Fruit fly (Drosophila melanogaster): ENCODE results near the gene Task6.

Gene Task6

DNA sequence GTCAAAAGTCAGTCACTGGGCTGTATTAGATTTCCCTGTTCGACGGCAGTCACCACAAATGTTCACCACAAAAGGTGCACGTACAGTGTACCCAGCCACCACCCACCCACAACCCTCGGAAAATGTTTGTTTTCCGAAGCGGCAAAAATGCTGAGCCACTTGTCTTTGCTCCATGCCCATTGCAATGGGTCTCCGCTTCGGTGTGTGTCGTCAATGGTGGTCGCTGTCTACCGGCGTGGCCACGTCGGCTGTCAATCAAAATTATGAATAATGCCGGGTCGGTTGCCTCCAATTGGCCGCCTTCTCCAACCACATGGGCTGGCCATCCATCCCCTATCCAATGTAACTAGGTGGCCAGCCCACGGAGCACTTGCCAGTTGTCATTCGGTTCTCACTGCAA, 25.9 kb upstream of the Task6 start, which contains the start of gene ninaB:
ninaB (plus strand) TSS at position 374 of the 400 bp plus-strand sequence.
- TF ChIP-seq CG32121 (GFP tag; IDR thresholded peaks at IDR 0.05) (no peak), CG8301 (tag; optimal IDR thresholded peaks at IDR 0.05) (no peak), D1 (tag; optimal IDR thresholded peaks at IDR 0.05) (no peak), CG14655 (GFP tag; optimal IDR thresholded peaks at IDR 0.05) (no peak), rn (GFP tag; IDR thresholded peaks at IDR 0.05) (no peak), Snoo (tag; optimal IDR thresholded peaks at IDR 0.05) (no peak), CG12605 (GFP tag; IDR thresholded peaks at IDR 0.05) (no peak)

DNA sequence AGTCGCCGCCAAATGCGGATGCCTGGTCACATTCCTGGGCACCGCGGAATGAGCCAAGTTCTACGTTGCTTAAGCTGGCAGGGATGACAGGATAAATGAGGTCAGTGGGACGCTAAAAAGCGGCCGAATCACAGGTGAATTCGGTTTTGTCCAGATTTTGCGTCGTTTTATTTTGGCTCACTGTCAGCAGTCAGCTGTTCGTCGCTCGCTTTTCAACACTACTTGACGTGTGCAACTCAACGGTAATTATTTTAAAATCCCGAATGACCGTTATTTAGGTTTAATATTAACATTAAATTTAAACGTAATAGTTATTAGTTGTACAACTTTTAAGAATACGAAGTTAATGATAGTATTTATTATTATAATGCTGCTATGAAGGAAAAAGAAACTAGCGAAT, 25.0 kb upstream of the Task6 start:
- no peak for TF ChIP-seq Snoo (tag; optimal IDR thresholded peaks at IDR 0.05)
- TF ChIP-seq CG4496 (GFP tag; IDR thresholded peaks at IDR 0.05) = no peak
- no peak for TF ChIP-seq CG9948 (tag; optimal IDR thresholded peaks at IDR 0.05)
- TF ChIP-seq CG10348 (GFP tag; IDR thresholded peaks at IDR 0.05) = no peak
- TF ChIP-seq Ets98B (GFP tag; IDR thresholded peaks at IDR 0.05) = no peak
- no peak for TF ChIP-seq Pif1B (GFP tag; optimal IDR thresholded peaks at IDR 0.05)

DNA sequence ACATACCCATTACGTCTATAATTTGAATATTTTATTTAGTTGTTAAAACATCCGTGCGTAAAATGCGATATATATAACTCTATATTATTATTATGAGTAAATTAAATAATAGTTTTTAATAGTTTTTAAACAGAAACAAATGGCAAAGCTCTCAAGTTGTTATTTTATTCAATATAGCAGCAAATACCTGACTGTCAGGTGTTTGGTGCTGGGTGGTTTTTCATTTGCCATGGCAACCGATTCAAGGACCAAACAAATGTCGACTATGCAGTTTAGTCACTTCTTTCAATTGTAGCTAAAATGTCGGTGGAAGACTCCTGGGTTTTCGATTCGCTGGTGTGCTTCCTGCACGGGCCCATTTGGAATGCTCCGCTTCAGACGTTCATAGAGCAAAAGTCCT, 19.4 kb upstream of the Task6 start, which contains the start of gene CG14367:
CG14367 (plus strand) TSS at position 301 of the 400 bp plus-strand sequence.
- no peak for TF ChIP-seq CG8159 (tag; optimal IDR thresholded peaks at IDR 0.05)
- TF ChIP-seq CG15710 (tag; optimal IDR thresholded peaks at IDR 0.05) = no peak
- no peak for TF ChIP-seq Pif1A (GFP tag; optimal IDR thresholded peaks at IDR 0.05)

DNA sequence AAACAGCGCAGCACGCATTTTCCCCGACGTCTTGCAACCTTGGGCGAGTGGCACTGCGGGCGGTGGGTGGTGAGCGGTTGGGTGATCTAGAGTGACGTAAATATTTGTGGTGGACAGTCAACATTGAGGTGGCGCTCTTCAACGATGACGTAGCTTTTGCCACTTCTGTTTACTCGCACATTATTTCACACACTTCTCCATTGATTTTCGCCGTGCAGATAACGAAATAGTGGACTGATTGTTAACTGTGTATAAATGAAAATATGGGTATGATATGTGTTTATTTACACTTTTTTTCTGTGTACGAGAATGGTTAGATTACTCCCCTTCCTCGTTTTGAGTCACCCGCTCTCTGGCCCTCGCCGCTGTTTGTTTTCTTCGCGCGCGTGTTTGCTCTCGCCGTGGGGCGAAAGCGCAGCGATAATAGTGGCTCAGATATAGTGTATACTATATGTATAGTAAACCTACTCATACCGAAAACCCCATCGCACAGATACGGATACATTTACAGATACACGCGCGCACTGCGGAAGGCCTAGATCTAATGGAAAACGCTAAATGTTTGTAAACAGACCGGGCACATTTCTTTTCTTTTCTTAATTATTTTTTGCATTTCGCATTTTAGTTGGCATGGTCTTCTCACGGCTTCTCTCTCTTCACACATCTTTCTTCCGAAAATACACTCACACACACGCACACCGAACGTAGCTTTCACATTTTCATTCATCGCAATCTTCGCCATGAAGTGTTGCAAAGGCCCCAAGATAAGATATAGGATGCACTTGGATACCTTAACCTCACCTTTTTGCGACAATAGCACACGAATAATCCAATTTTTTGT, 12.2 kb upstream of the Task6 start, which contains the start of gene omd:
omd (minus strand) TSS at position 840 of the 841 bp plus-strand sequence.
- peak; percentile 23; the same call in 1 of the 2 replicates for TF ChIP-seq CG32121 (GFP tag; IDR thresholded peaks at IDR 0.05)
- TF ChIP-seq EcR (GFP tag; optimal IDR thresholded peaks at IDR 0.05) = no peak
- TF ChIP-seq Pif1A (GFP tag; optimal IDR thresholded peaks at IDR 0.05) = peak; percentile 17
- TF ChIP-seq fd96Ca (GFP tag; IDR thresholded peaks at IDR 0.05) = peak; percentile 67; the same call in 1 of the 3 replicates
- TF ChIP-seq CG17806 (tag; optimal IDR thresholded peaks at IDR 0.05) = no peak
- TF ChIP-seq CG8159 (tag; optimal IDR thresholded peaks at IDR 0.05) = no peak
- peak; percentile 12 for TF ChIP-seq CG34367 (tag; optimal IDR thresholded peaks at IDR 0.05)
- peak; percentile 54; the same call in 1 of the 2 replicates for TF ChIP-seq Ets98B (GFP tag; IDR thresholded peaks at IDR 0.05)
- peak; percentile 59; the same call in 1 of the 3 replicates for TF ChIP-seq CG4496 (GFP tag; IDR thresholded peaks at IDR 0.05)

DNA sequence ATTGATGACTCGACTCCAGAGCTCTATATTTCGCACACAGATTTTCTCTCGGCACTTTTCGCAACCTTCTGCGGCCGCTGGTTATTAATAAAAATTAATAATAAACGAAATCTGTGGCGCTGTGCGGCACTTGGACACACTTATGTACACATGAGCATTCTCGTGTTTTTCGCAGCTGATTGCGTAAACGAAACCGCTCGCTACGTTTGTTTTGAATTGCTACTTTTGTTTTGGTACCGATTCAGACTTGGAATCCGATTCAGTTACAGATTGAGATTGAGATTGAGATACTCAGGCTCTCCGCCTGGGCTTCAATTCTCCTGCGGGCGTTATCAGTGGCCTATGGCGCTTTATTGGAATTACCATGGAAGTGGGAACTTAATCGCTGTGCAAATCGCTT, 11.6 kb upstream of the Task6 start:
- TF ChIP-seq CG32121 (GFP tag; IDR thresholded peaks at IDR 0.05) (no peak), CG8301 (tag; optimal IDR thresholded peaks at IDR 0.05) (no peak), Ets98B (GFP tag; IDR thresholded peaks at IDR 0.05) (no peak), CG4496 (GFP tag; IDR thresholded peaks at IDR 0.05) (no peak), EcR (GFP tag; optimal IDR thresholded peaks at IDR 0.05) (no peak), Snoo (tag; optimal IDR thresholded peaks at IDR 0.05) (no peak), Pif1A (GFP tag; optimal IDR thresholded peaks at IDR 0.05) (no peak), D1 (tag; optimal IDR thresholded peaks at IDR 0.05) (no peak), CG9948 (tag; optimal IDR thresholded peaks at IDR 0.05) (no peak), CG8159 (tag; optimal IDR thresholded peaks at IDR 0.05) (no peak), Pif1B (GFP tag; optimal IDR thresholded peaks at IDR 0.05) (no peak), CG15710 (tag; optimal IDR thresholded peaks at IDR 0.05) (no peak), CG34367 (tag; optimal IDR thresholded peaks at IDR 0.05) (no peak)

DNA sequence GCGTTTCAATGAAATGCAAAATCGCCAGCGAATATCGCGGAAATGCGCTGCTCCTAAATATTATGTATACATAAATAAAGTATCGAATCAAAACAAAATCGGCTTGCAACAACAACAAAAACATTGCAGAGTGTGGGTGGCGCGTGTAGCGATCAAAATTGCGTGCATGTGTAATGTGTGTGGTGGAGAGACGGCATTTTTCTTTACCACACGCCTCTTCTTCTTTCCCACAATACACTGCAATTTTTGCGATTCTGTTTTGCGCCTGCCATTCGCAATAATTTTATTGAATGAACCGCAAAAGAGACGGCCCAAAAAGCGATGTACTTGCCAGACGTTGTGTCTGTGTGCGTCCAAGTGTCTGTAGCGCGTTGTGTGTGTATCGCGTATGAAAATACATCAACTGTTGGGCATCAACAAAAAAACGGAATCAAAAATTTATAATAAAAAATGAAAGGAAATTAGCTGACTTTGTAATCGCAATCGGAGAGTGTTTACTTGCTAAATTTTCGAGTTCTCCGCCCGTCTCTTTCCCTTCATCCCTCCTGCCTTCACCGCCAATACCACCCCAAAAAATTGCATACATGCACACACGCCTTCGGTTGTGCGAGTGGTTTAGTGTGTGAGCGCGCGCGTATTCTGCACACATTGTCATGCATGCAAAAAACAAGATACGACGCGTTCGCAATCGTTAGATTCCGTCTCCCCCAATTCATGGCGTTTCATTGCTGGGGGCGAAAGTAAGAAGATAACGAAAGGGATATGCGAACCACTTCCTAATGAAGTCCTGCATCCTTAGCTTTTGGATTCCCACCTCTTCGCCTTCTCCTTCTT, 10.4 kb upstream of the Task6 start:
- peak; percentile 2 for TF ChIP-seq CG8159 (tag; optimal IDR thresholded peaks at IDR 0.05)
- no peak for TF ChIP-seq fd96Ca (GFP tag; IDR thresholded peaks at IDR 0.05)
- peak; percentile 21 for TF ChIP-seq Pif1B (GFP tag; optimal IDR thresholded peaks at IDR 0.05)
- TF ChIP-seq Pif1A (GFP tag; optimal IDR thresholded peaks at IDR 0.05) = no peak
- no peak for TF ChIP-seq rn (GFP tag; IDR thresholded peaks at IDR 0.05)

Measured in whole organism, pupa.